Worm (Caenorhabditis elegans): Measurements from ENCODE around the gene rbm-7.

Gene rbm-7

DNA sequence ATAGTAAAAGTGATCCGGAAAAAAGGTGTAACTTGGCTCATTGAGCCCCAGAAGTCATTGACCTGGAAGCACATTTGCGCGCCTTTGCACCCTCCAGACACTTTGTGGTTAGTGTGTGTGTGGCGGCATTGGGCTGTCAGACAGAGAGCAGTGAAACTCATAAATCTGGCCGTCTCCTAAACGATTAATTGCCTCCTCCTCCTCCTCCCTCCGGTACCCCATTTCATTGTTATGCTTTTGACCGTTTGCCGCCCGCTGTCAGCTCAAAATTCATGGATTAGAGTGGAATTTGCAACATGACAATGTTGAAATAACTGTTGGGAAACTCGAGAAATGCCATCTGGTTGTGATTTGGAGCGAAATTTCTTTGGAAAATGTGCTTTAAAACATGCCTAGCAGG is 27.6 kb downstream of the rbm-7 start:
- TF ChIP-seq pqm-1 (tag; optimal IDR thresholded peaks at IDR 0.05) (no peak), lin-39 (tag; optimal IDR thresholded peaks at IDR 0.05) (peak; percentile 27)

DNA sequence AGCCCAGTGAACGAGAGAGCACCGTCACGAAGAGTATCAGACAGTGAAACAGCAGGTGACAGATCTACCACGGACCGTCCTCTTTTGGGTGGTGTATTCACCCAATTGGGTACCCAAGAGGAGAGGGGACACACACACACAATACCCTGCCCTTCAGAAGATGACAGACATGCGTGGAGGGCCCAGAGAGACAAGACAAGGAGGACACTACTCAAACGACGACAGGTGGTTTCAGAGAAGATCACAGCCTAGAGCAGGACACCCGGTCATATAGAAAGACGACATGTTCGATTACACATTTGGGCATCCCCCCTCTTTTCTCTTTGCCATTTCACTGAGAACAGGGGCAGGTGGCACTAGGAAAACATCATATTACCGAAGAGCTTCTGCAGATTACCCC is 37.5 kb downstream of the rbm-7 start:
- TF ChIP-seq fkh-2 (tag; optimal IDR thresholded peaks at IDR 0.05) (no peak), egl-27 (tag; optimal IDR thresholded peaks at IDR 0.05) (no peak), nfya-1 (tag; optimal IDR thresholded peaks at IDR 0.05; ENCODE audit: insufficient read depth) (no peak), hmg-11 (tag; optimal IDR thresholded peaks at IDR 0.05) (no peak), pha-4 (tag; optimal IDR thresholded peaks at IDR 0.05) (no peak)

DNA sequence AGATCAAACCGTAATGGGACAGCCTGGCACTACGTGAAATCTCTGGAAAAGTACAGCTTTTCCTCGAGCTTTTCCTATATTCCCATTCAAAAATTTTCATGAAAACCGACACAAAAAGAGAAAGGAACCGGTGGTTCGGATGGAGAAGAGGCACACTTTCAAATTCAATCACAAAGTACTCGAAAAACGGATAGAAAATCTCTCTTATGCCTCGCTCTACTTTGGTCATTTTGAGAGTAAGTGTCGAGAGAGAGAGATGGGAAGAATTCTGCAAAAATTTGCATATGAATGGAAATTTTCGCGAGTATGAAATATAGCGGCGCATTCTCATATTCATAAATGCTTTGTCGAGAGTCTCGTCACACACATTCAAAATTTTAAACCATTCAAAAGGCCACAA is 38.9 kb downstream of the rbm-7 start:
- TF ChIP-seq daf-12 (tag; optimal IDR thresholded peaks at IDR 0.05), result no peak
- peak; percentile 35 for TF ChIP-seq fkh-10 (GFP tag; optimal IDR thresholded peaks at IDR 0.05)
- TF ChIP-seq lin-39 (tag; optimal IDR thresholded peaks at IDR 0.05), result no peak

DNA sequence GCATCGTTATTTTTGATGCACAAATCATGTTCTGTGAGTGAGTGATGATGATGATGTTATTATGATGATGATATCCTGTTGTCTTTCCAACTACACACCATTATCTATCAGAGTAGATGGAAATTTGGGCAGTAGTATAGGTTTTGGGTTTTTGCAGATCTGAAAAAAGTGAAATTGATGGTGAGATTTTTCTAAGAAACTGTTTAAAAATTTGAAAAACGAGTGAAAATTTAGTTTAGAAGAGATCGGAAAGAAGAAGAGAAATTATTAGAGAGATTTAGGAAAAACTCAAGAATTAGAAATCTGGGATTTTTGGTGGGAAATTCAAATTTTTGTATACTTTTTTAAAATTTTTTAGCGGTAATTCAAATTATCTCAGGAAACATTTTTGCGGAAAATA is 40.1 kb downstream of the rbm-7 start, which contains the start of the genes Y37D8A.29 and unc-71:
Gene Y37D8A.29, minus strand, starts transcription at position 101 of the 400 bp plus-strand sequence.
Gene unc-71, minus strand, starts transcription at position 159 of the 400 bp plus-strand sequence.
- TF ChIP-seq nhr-43 (tag; optimal IDR thresholded peaks at IDR 0.05; ENCODE audit: poor library complexity, severe bottlenecking) (no peak), snpc-4 (tag; optimal IDR thresholded peaks at IDR 0.05) (no peak), eor-1 (tag; optimal IDR thresholded peaks at IDR 0.05) (no peak), ceh-9 (tag; optimal IDR thresholded peaks at IDR 0.05) (no peak), ZK546.5 (tag; optimal IDR thresholded peaks at IDR 0.05) (no peak), nhr-76 (tag; optimal IDR thresholded peaks at IDR 0.05) (no peak), ceh-28 (tag; optimal IDR thresholded peaks at IDR 0.05) (no peak), nhr-11 (tag; optimal IDR thresholded peaks at IDR 0.05) (no peak), mdl-1 (tag; optimal IDR thresholded peaks at IDR 0.05) (no peak)

DNA sequence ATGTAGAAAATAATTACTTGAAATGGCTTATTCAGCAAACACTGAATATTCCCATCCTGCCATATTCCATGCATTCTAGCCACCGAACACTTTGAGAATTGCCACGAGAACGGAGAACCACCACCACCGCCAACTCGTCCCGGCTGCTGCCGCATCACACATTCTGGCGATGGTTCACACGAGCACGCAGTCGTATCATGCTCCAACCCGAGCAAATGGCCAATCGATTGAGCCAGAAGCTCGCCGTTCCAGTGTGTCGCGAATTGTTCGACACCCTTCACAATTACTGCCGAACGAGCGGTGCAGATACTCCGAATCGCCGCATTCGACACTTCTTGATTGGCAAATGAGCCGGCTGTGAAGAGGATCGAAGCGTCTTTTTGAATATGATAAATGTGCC is 46.5 kb downstream of the rbm-7 start:
- no peak for TF ChIP-seq ceh-16 (tag; optimal IDR thresholded peaks at IDR 0.05)
- TF ChIP-seq unc-39 (tag; optimal IDR thresholded peaks at IDR 0.05), result no peak
- no peak for TF ChIP-seq snpc-4 (tag; optimal IDR thresholded peaks at IDR 0.05)
- no peak for TF ChIP-seq elt-3 (tag; optimal IDR thresholded peaks at IDR 0.05)
- TF ChIP-seq elt-2 (tag; optimal IDR thresholded peaks at IDR 0.05), result no peak
- TF ChIP-seq sea-2 (GFP tag; optimal IDR thresholded peaks at IDR 0.05), result no peak

DNA sequence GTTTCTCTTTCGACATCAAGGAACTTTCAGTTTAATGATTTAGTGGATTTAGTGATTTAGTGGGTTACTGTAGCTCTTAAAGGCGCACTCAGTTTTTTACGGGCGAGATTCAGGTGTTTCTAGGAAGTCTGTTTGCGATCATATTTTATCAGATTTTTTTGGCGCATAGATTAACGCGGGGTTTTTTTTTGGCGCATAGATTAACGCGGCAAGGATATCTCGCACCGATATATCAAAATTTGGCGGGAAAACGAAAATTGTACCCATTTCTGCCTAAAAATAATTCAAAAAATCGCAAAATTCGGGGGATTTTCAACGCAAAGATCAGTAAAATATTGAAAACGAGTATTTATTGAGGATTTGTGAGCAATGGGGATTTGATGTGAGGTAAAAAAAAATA is 51.0 kb downstream of the rbm-7 start:
- TF ChIP-seq jun-1 (tag; optimal IDR thresholded peaks at IDR 0.05) (no peak), pqm-1 (tag; optimal IDR thresholded peaks at IDR 0.05) (no peak), nhr-28 (tag; optimal IDR thresholded peaks at IDR 0.05) (no peak), nhr-77 (tag; optimal IDR thresholded peaks at IDR 0.05) (no peak), elt-3 (tag; optimal IDR thresholded peaks at IDR 0.05) (no peak), daf-12 (tag; optimal IDR thresholded peaks at IDR 0.05) (no peak), elt-2 (tag; optimal IDR thresholded peaks at IDR 0.05) (no peak), lsy-12 (tag; optimal IDR thresholded peaks at IDR 0.05) (no peak), nhr-12 (tag; optimal IDR thresholded peaks at IDR 0.05) (no peak), ceh-9 (tag; optimal IDR thresholded peaks at IDR 0.05) (no peak), nhr-25 (tag; optimal IDR thresholded peaks at IDR 0.05) (no peak), skn-1 (tag; optimal IDR thresholded peaks at IDR 0.05) (no peak), ceh-16 (tag; optimal IDR thresholded peaks at IDR 0.05) (no peak), ztf-4 (tag; optimal IDR thresholded peaks at IDR 0.05) (no peak), tbx-2 (tag; optimal IDR thresholded peaks at IDR 0.05) (no peak), nhr-11 (tag; optimal IDR thresholded peaks at IDR 0.05) (no peak), unc-62 (GFP tag; optimal IDR thresholded peaks at IDR 0.05) (no peak), sea-2 (GFP tag; optimal IDR thresholded peaks at IDR 0.05) (no peak), nfya-1 (tag; optimal IDR thresholded peaks at IDR 0.05; ENCODE audit: insufficient read depth) (no peak)
